Worm (Caenorhabditis elegans) whole organism, young adult: ENCODE measurements around the gene F19G12.1.
A peak's percentile ranks its signal among the peaks of the same experiment; 100 is the strongest.
"Not testable (repeated sequence)": the region's sequence is repeated elsewhere in the genome, so short reads cannot be mapped to it uniquely, and the experiment has no call there.

Source experiments
- B0261.1 ChIP-seq: sonication (generic microtip); optimal IDR thresholded peaks from 2 replicates; lab custom pipeline; 2016; ENCODE audit warnings: mild to moderate bottlenecking, missing genetic modification characterization, moderate library complexity, missing compliant biosample characterization
- C17E4.6 ChIP-seq: fragments of 200-800 bp; sonication (Bioruptor generic); IDR thresholded peaks from 2 replicates; pipeline ENCODE4 v1.3.6; 2022; ENCODE audit warnings: missing genetic modification reagents, missing genetic modification characterization, missing compliant biosample characterization
- F33H1.4 ChIP-seq: fragments of 200-800 bp; sonication (Bioruptor generic); IDR thresholded peaks from 2 replicates; pipeline ENCODE4 v1.3.6; 2022; ENCODE audit warnings: missing genetic modification reagents, missing genetic modification characterization, missing compliant biosample characterization
- F37B4.10 ChIP-seq: fragments of 200-800 bp; sonication (Bioruptor generic); IDR thresholded peaks from 2 replicates; pipeline ENCODE4 v1.3.6; 2022; ENCODE audit warnings: missing genetic modification characterization, missing compliant biosample characterization
- Y56A3A.18 ChIP-seq: fragments of 200-800 bp; sonication (Bioruptor generic); IDR thresholded peaks from 2 replicates; pipeline ENCODE4 v1.3.6; 2022; ENCODE audit warnings: missing genetic modification reagents, missing genetic modification characterization, missing compliant biosample characterization
- Y95B8A.8 ChIP-seq: fragments of 200-800 bp; sonication (Bioruptor generic); IDR thresholded peaks from 2 replicates; pipeline ENCODE4 v1.3.6; 2022; ENCODE audit warnings: missing genetic modification reagents, missing genetic modification characterization, missing compliant biosample characterization
- atf-7 ChIP-seq: sonication (generic microtip); optimal IDR thresholded peaks from 2 replicates; lab custom pipeline; 2017; ENCODE audit warnings: mild to moderate bottlenecking, missing genetic modification characterization, missing compliant biosample characterization
- attf-3 ChIP-seq: fragments of 200-800 bp; sonication (Bioruptor generic); conservative IDR thresholded peaks from 2 replicates; pipeline ENCODE4 v1.3.6; 2022; ENCODE audit warnings: missing genetic modification reagents, missing genetic modification characterization, missing compliant biosample characterization
- attf-6 ChIP-seq: fragments of 200-800 bp; sonication (Bioruptor generic); IDR thresholded peaks from 2 replicates; pipeline ENCODE4 v1.3.6; 2022; ENCODE audit warnings: missing genetic modification reagents, missing genetic modification characterization, missing compliant biosample characterization
- bed-1 ChIP-seq: fragments of 200-800 bp; sonication (Bioruptor generic); IDR thresholded peaks from 2 replicates; pipeline ENCODE4 v1.3.6; 2022; ENCODE audit warnings: missing genetic modification reagents, missing genetic modification characterization, missing compliant biosample characterization
- cebp-1 ChIP-seq, 2 experiments: fragments of 200-800 bp in 1 of 2; sonication (Bioruptor generic) in 1 of 2; sonication (generic microtip) in 1 of 2; IDR thresholded peaks in 1 of 2; optimal IDR thresholded peaks in 1 of 2; 2 replicates each; pipeline versions ENCODE4 v1.3.6 to Lab custom; 2017 to 2022; ENCODE audit warnings: missing compliant biosample characterization in 2 of 2, missing genetic modification characterization in 2 of 2, mild to moderate bottlenecking in 1 of 2, missing genetic modification reagents in 1 of 2, moderate library complexity in 1 of 2
- cebp-2 ChIP-seq: fragments of 200-800 bp; sonication (Bioruptor generic); IDR thresholded peaks from 2 replicates; pipeline ENCODE4 v1.3.6; 2022; ENCODE audit warnings: missing genetic modification characterization, missing compliant biosample characterization
- chd-7 ChIP-seq: sonication (generic microtip); optimal IDR thresholded peaks from 2 replicates; lab custom pipeline; 2016; ENCODE audit warnings: mild to moderate bottlenecking, missing genetic modification characterization, moderate library complexity, missing compliant biosample characterization
- dox-1 ChIP-seq: fragments of 200-800 bp; sonication (Bioruptor generic); IDR thresholded peaks from 2 replicates; pipeline ENCODE4 v1.3.6; 2022; ENCODE audit warnings: missing genetic modification reagents, missing genetic modification characterization, missing compliant biosample characterization
- egl-44 ChIP-seq: fragments of 200-800 bp; sonication (Bioruptor generic); IDR thresholded peaks from 2 replicates; pipeline ENCODE4 v1.3.6; 2022; ENCODE audit warnings: missing genetic modification reagents, missing genetic modification characterization, missing compliant biosample characterization
- ekl-4 ChIP-seq: fragments of 200-800 bp; sonication (Bioruptor generic); IDR thresholded peaks from 2 replicates; pipeline ENCODE4 v1.3.6; 2022; ENCODE audit warnings: missing genetic modification reagents, missing genetic modification characterization, missing compliant biosample characterization
- ets-4 ChIP-seq: fragments of 200-800 bp; sonication (Bioruptor generic); optimal IDR thresholded peaks from 2 replicates; lab custom pipeline; 2018; ENCODE audit warnings: mild to moderate bottlenecking, missing genetic modification characterization, missing compliant biosample characterization
- fkh-3 ChIP-seq: sonication (generic microtip); optimal IDR thresholded peaks from 2 replicates; lab custom pipeline; 2016; ENCODE audit warnings: mild to moderate bottlenecking, missing genetic modification characterization, missing compliant biosample characterization
- gei-17 ChIP-seq: fragments of 200-800 bp; sonication (Bioruptor generic); optimal IDR thresholded peaks from 2 replicates; lab custom pipeline; 2018; ENCODE audit warnings: mild to moderate bottlenecking, missing genetic modification characterization, missing compliant biosample characterization
- hlh-26 ChIP-seq: fragments of 200-800 bp; sonication (Bioruptor generic); conservative IDR thresholded peaks from 2 replicates; pipeline ENCODE4 v1.3.6; 2022; ENCODE audit warnings: missing genetic modification reagents, missing genetic modification characterization, missing compliant biosample characterization
- hmg-1.2 ChIP-seq: fragments of 200-800 bp; sonication (Bioruptor generic); IDR thresholded peaks from 2 replicates; pipeline ENCODE4 v1.3.6; 2022; ENCODE audit warnings: missing genetic modification reagents, missing genetic modification characterization, missing compliant biosample characterization
- hmg-20 ChIP-seq: fragments of 200-800 bp; sonication (Bioruptor generic); IDR thresholded peaks from 2 replicates; pipeline ENCODE4 v1.3.6; 2022; ENCODE audit warnings: missing genetic modification reagents, missing genetic modification characterization, missing compliant biosample characterization
- let-607 ChIP-seq, 2 experiments: fragments of 200-800 bp in 1 of 2; sonication (Bioruptor generic) in 1 of 2; sonication (generic microtip) in 1 of 2; optimal IDR thresholded peaks; 2 replicates each; lab custom pipeline; 2016 to 2018; ENCODE audit warnings: mild to moderate bottlenecking in 2 of 2, missing compliant biosample characterization in 2 of 2, missing genetic modification characterization in 2 of 2, moderate library complexity in 2 of 2, missing genotype in 1 of 2
- lin-26 ChIP-seq: fragments of 200-800 bp; sonication (Bioruptor generic); IDR thresholded peaks from 2 replicates; pipeline ENCODE4 v1.3.6; 2022; ENCODE audit warnings: missing genetic modification reagents, missing genetic modification characterization, missing compliant biosample characterization
- lin-35 ChIP-seq, 3 experiments: fragments of 150-350 bp in 2 of 3; sonication (generic microtip) in 1 of 3; optimal IDR thresholded peaks; 2 replicates each; lab custom pipeline; 2014 to 2018; ENCODE audit warnings: missing biosample characterization in 3 of 3, missing genetic modification characterization in 3 of 3, missing genetic modification reagents in 3 of 3
- lir-1 ChIP-seq: fragments of 200-800 bp; sonication (Bioruptor generic); conservative IDR thresholded peaks from 2 replicates; pipeline ENCODE4 v1.3.6; 2022; ENCODE audit warnings: missing genetic modification reagents, missing genetic modification characterization, missing compliant biosample characterization
- nfya-1 ChIP-seq: sonication (generic microtip); optimal IDR thresholded peaks from 2 replicates; lab custom pipeline; 2017; ENCODE audit warnings: antibody characterized with exemption, missing compliant biosample characterization, missing genetic modification characterization, borderline replicate concordance; ENCODE audit not compliant: insufficient read depth
- nfya-2 ChIP-seq: fragments of 200-800 bp; sonication (Bioruptor generic); IDR thresholded peaks from 2 replicates; pipeline ENCODE4 v1.3.6; 2022; ENCODE audit warnings: missing genetic modification reagents, missing genetic modification characterization, missing compliant biosample characterization
- nfyb-1 ChIP-seq: fragments of 200-800 bp; sonication (Bioruptor generic); IDR thresholded peaks from 2 replicates; pipeline ENCODE4 v1.3.6; 2022; ENCODE audit warnings: missing genetic modification reagents, missing genetic modification characterization, missing compliant biosample characterization
- nhr-80 ChIP-seq: sonication (generic microtip); optimal IDR thresholded peaks from 2 replicates; lab custom pipeline; 2016; ENCODE audit warnings: missing genetic modification characterization, missing compliant biosample characterization
- nhr-90 ChIP-seq: sonication (generic microtip); optimal IDR thresholded peaks from 2 replicates; lab custom pipeline; 2016; ENCODE audit warnings: missing genotype, mild to moderate bottlenecking, missing genetic modification characterization, missing compliant biosample characterization
- rpc-1 ChIP-seq, 2 experiments: fragments of 150-350 bp in 1 of 2; sonication (generic microtip) in 1 of 2; optimal IDR thresholded peaks; 2 replicates each; lab custom pipeline; 2014 to 2018; ENCODE audit warnings: missing biosample characterization in 1 of 2, missing genetic modification characterization in 1 of 2, missing genetic modification reagents in 1 of 2, missing genotype in 1 of 2
- sdz-38 ChIP-seq: sonication (generic microtip); optimal IDR thresholded peaks from 2 replicates; lab custom pipeline; 2016; ENCODE audit warnings: missing genotype, missing genetic modification characterization, missing compliant biosample characterization
- sptf-2 ChIP-seq: fragments of 200-800 bp; sonication (Bioruptor generic); optimal IDR thresholded peaks from 2 replicates; lab custom pipeline; 2018; ENCODE audit warnings: mild to moderate bottlenecking, missing genetic modification characterization, missing compliant biosample characterization
- tbp1 ChIP-seq: fragments of 200-800 bp; sonication (Bioruptor generic); optimal IDR thresholded peaks from 2 replicates; lab custom pipeline; 2018; ENCODE audit warnings: mild to moderate bottlenecking, missing genetic modification characterization, missing compliant biosample characterization
- tlf-1 ChIP-seq: fragments of 200-800 bp; sonication (Bioruptor generic); optimal IDR thresholded peaks from 2 replicates; lab custom pipeline; 2018; ENCODE audit warnings: mild to moderate bottlenecking, missing genetic modification characterization, missing compliant biosample characterization
- unc-130 ChIP-seq: sonication (generic microtip); optimal IDR thresholded peaks from 2 replicates; lab custom pipeline; 2016; ENCODE audit warnings: missing genetic modification reagents, missing genetic modification characterization, missing compliant biosample characterization
- unc-62 ChIP-seq: fragments of 150-350 bp; optimal IDR thresholded peaks from 2 replicates; lab custom pipeline; 2014; ENCODE audit warnings: missing biosample characterization, missing genetic modification reagents, missing genetic modification characterization
- zfh-2 ChIP-seq: fragments of 200-800 bp; sonication (Bioruptor generic); conservative IDR thresholded peaks from 2 replicates; pipeline ENCODE4 v1.3.6; 2022; ENCODE audit warnings: missing genetic modification reagents, missing genetic modification characterization, missing compliant biosample characterization
- ztf-22 ChIP-seq: fragments of 200-800 bp; sonication (Bioruptor generic); optimal IDR thresholded peaks from 2 replicates; lab custom pipeline; 2018; ENCODE audit warnings: mild to moderate bottlenecking, missing genetic modification characterization, moderate library complexity, missing compliant biosample characterization

F19G12.1 gene

DNA sequence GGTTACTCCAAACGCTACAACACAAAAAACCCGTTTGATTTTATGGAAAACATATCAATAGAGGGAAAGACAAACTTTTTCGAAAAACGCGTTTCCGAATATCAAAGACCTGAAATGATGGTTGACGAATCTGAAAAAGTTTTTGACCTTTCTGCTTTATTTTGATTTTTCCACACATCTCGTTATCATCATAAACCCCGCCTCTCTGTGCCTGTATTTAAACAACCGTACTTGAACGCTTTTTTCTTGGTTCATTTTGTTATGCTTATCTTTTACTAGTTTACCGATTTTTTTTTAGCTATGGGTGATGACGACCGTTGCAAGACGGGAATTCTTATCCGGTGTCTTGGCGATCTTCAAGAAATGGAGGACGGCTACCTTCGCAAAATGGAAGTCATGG lies at the start of gene F19G12.1:
TSS of gene F19G12.1 (plus strand) at position 301 of the 400 bp plus-strand sequence.
- TF ChIP-seq nfya-1 (tag; lab: Kevin White, UChicago); unc-130; lin-26: not testable (repeated sequence)

DNA sequence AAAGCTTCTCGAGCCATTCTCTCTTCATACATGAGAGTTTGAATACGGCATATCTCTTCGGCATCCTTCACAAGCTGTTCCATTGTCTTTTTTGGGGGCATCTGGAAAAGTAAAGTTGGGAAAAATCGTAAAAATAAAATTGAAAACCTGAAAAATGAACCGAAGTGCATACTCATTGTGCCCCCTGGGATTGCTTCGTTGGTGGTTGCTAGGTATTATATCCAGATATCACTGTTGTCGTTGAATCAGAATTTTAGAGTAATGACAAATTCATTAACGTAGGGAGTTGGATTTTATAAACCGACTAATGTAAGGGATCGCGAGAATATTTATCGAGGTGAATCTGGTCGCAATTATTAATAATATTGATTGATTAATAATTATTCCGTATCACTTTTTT lies 49.2 kb upstream of the F19G12.1 start, which contains the start of gene F56C3.10:
TSS of gene F56C3.10 (minus strand) at position 101 of the 400 bp plus-strand sequence.
- TF ChIP-seq unc-130 (no peak), tbp1 (no peak), unc-62 (GFP tag; lab: Kevin White, UChicago) (no peak), let-607 (tag; optimal IDR thresholded peaks at IDR 0.05; lab: Kevin White, UChicago) (no peak), ets-4 (GFP tag; lab: Kevin White, UChicago) (no peak), Y95B8A.8 (GFP tag; lab: Robert Waterston, UW) (no peak), hlh-26 (GFP tag; lab: Robert Waterston, UW) (no peak), nhr-90 (no peak), atf-7 (tag; lab: Kevin White, UChicago) (no peak), lin-35 (GFP tag; optimal IDR thresholded peaks at IDR 0.05; lab: Kevin White, UChicago) (no peak), F37B4.10 (no peak), chd-7 (no peak), tlf-1 (no peak), dox-1 (no peak), egl-44 (no peak), C17E4.6 (GFP tag; lab: Robert Waterston, UW) (no peak), gei-17 (GFP tag; lab: Kevin White, UChicago) (no peak), sdz-38 (tag; lab: Kevin White, UChicago) (no peak)

DNA sequence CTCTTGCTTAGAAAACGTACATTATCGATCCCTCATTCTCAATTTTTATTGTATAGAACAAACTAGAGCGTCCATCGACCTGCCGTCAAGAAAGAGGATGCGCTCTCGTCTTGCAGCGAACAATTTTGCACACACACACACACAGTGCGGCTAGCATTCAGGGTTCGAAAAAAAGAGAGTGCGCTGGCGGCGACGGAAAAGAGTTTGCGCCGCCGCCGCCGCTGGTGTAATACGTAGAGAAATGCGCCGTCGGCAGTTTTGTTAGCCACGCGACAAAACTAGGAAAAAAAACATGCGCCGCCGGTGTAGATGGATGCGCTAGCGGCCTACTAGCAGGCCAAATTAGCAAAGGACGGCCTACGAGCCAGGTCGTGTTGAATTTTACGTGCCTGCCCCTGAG lies 47.3 kb upstream of the F19G12.1 start:
- no peak for TF ChIP-seq rpc-1 (optimal IDR thresholded peaks at IDR 0.05; lab: Kevin White, UChicago)
- no peak for TF ChIP-seq rpc-1 (tag; optimal IDR thresholded peaks at IDR 0.05; lab: Kevin White, UChicago)
- TF ChIP-seq zfh-2 (GFP tag; lab: Robert Waterston, UW) = peak; percentile 78

DNA sequence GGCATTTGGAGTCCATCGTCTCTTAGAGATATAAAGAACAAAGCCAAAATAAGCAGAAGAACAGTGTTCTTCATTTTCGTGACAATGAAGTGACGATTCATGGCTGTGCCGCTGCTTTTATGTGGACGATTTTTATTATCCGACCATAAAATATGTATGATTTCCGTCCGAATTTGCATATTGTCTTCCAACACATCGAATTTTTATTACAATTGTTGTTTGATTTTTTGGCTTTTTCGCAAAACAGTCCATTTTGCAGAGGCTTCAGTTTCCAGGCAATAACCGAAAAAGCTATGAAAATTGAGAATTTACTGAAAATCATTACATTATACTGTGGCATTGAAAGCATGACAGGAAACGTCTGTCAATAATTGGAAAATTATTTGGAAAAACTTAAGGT lies 46.3 kb upstream of the F19G12.1 start, which contains the start of gene F56C3.8:
TSS of gene F56C3.8 (minus strand) at position 101 of the 400 bp plus-strand sequence.
- no peak for TF ChIP-seq Y95B8A.8 (GFP tag; lab: Robert Waterston, UW)
- TF ChIP-seq sdz-38 (tag; lab: Kevin White, UChicago) = no peak
- TF ChIP-seq nhr-80 (tag; lab: Kevin White, UChicago) = no peak
- TF ChIP-seq fkh-3 (tag; lab: Kevin White, UChicago) = no peak
- TF ChIP-seq lir-1 (GFP tag; lab: Robert Waterston, UW) = no peak
- TF ChIP-seq ekl-4 (GFP tag; lab: Robert Waterston, UW) = no peak
- TF ChIP-seq F33H1.4 (GFP tag; lab: Robert Waterston, UW) = no peak
- TF ChIP-seq attf-3 (GFP tag; lab: Robert Waterston, UW) = no peak
- TF ChIP-seq bed-1 (GFP tag; lab: Robert Waterston, UW) = no peak
- no peak for TF ChIP-seq B0261.1 (tag; lab: Kevin White, UChicago)
- TF ChIP-seq, all 124 proteins: peak for 0

DNA sequence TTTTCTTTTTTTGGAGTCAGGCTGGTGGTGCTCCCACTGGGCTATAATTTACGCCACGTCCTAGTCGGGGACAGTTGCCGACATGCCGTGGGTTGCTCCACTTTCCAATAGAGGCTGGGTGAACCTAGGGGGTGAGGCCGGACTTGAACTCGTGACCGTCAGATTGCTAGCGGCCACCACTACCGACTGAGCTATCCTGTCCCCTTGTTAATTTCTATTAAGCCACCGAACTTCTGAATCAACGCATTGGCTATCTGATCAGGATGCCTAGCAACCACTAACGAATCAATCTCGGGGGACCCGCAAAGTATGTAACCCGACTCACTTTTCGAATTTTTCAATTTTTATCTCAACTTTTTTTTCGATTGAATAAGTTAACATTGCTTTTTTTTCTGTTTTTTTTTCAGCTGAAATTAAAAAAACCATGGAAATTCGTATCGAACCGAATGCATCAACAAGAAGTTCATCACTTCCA lies 43.9 kb upstream of the F19G12.1 start, which contains the start of gene F56C3.1:
TSS of gene F56C3.1 (plus strand) at position 425 of the 475 bp plus-strand sequence.
- TF ChIP-seq cebp-2 (GFP tag; lab: Robert Waterston, UW) (no peak), nfyb-1 (GFP tag; lab: Robert Waterston, UW) (peak; percentile 58; the same call in 1 of the 2 replicates), sdz-38 (tag; lab: Kevin White, UChicago) (no peak), nfya-2 (GFP tag; lab: Robert Waterston, UW) (no peak), egl-44 (no peak), cebp-1 (GFP tag; IDR thresholded peaks at IDR 0.05; lab: Robert Waterston, UW) (no peak), cebp-1 (tag; optimal IDR thresholded peaks at IDR 0.05; lab: Kevin White, UChicago) (peak; percentile 21), hmg-20 (GFP tag; lab: Robert Waterston, UW) (no peak), Y56A3A.18 (0 out of 2 replicates have a peak, but pooled peaks have one; percentile 43), rpc-1 (optimal IDR thresholded peaks at IDR 0.05; lab: Kevin White, UChicago) (no peak), rpc-1 (tag; optimal IDR thresholded peaks at IDR 0.05; lab: Kevin White, UChicago) (peak; percentile 36), ztf-22 (GFP tag; lab: Kevin White, UChicago) (no peak), tbp1 (no peak), sptf-2 (no peak), lin-26 (0 out of 2 replicates have a peak, but pooled peaks have one; percentile 39), hmg-1.2 (GFP tag; lab: Robert Waterston, UW) (0 out of 2 replicates have a peak, but pooled peaks have one; percentile 20), attf-6 (GFP tag; lab: Robert Waterston, UW) (no peak)
